Fruit fly (Drosophila melanogaster): Measurements from ENCODE around the gene CG34250.
A peak's percentile ranks its signal among the peaks of the same experiment; 100 is the strongest.

Gene CG34250

DNA sequence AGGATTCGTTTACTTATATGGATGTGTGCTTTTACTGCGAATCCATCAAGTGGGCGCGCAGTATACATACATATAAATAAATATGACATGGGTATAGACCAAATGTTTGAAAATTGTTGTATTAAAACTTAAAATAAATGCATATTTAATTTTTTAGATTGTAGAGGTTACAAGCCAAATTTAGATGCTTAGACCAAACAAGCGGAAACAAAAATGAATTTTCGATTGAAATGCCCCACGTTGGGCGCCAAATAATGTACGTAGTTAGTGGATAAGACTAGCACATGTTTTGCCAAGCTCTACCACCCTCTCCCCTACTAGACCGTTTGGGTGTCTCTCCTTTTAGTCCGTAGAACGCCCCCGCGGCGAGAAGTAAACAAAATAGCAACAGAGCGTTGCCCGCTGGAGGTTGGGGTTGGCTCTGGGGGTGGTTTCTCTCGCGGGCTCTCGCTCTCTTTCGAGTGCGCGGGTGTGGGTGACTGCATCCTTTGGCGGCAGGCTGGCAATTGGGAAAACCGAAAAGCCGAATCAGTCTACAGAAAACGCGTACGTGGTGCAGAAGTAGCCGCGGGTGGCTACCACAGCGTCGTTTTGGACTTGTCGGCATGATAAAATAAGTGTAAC is 37.0 kb upstream of the CG34250 start, which contains the start of gene CG18265:
TSS of gene CG18265 (plus strand) at position 530 of the 624 bp plus-strand sequence.
- peak; percentile 55 for TF ChIP-seq CG18599 (GFP tag; optimal IDR thresholded peaks at IDR 0.05)
- TF ChIP-seq CG5180 (GFP tag; optimal IDR thresholded peaks at IDR 0.05): peak; percentile 11
- 0 out of 4 replicates have a peak, but pooled peaks have one; percentile 35 for TF ChIP-seq chinmo (GFP tag; IDR thresholded peaks at IDR 0.05; ENCODE audit: partially characterized antibody)
- TF ChIP-seq Deaf1 (tag; optimal IDR thresholded peaks at IDR 0.05): peak; percentile 49
- peak; percentile 2 for TF ChIP-seq Med (GFP tag)
- TF ChIP-seq Jarid2 (GFP tag; optimal IDR thresholded peaks at IDR 0.05): peak; percentile 38
- TF ChIP-seq CG32532 (GFP tag; IDR thresholded peaks at IDR 0.05): 0 out of 2 replicates have a peak, but pooled peaks have one; percentile 25
- peak; percentile 91 for TF ChIP-seq scrt (GFP tag; optimal IDR thresholded peaks at IDR 0.05)
- peak; percentile 49 for TF ChIP-seq nerfin-1 (tag; optimal IDR thresholded peaks at IDR 0.05)
- TF ChIP-seq crol (GFP tag; IDR thresholded peaks at IDR 0.05): 0 out of 2 replicates have a peak, but pooled peaks have one; percentile 30
- TF ChIP-seq vnd (GFP tag; IDR thresholded peaks at IDR 0.05; ENCODE audit: partially characterized antibody): 0 out of 3 replicates have a peak, but pooled peaks have one; percentile 12
- TF ChIP-seq abd-A (tag; optimal IDR thresholded peaks at IDR 0.05): peak; percentile 76
- no peak for TF ChIP-seq CG15696 (tag; optimal IDR thresholded peaks at IDR 0.05)
- TF ChIP-seq Meics (GFP tag; optimal IDR thresholded peaks at IDR 0.05): no peak
- no peak for TF ChIP-seq CG12104 (GFP tag; optimal IDR thresholded peaks at IDR 0.05)
- TF ChIP-seq run (tag; optimal IDR thresholded peaks at IDR 0.05): no peak
- peak; percentile 37; the same call in 1 of the 2 replicates for TF ChIP-seq seq (GFP tag; IDR thresholded peaks at IDR 0.05)
- TF ChIP-seq ewg (GFP tag; optimal IDR thresholded peaks at IDR 0.05): peak; percentile 30
- no peak for TF ChIP-seq p53 (GFP tag; optimal IDR thresholded peaks at IDR 0.05)
- TF ChIP-seq onecut (GFP tag; IDR thresholded peaks at IDR 0.05): 0 out of 2 replicates have a peak, but pooled peaks have one; percentile 5
- TF ChIP-seq Trl (optimal IDR thresholded peaks at IDR 0.05): peak; percentile 36 to 52
- no peak for TF ChIP-seq Trl (GFP tag; optimal IDR thresholded peaks at IDR 0.05)
- TF ChIP-seq CG8290 (GFP tag; optimal IDR thresholded peaks at IDR 0.05): no peak
- peak in 1 of 2 experiments; percentile 5 for TF ChIP-seq CG8290 (tag; optimal IDR thresholded peaks at IDR 0.05)
- no peak for TF ChIP-seq chif (GFP tag; optimal IDR thresholded peaks at IDR 0.05)
- no peak for TF ChIP-seq danr (GFP tag; IDR thresholded peaks at IDR 0.05)
- no peak for TF ChIP-seq CG6254 (GFP tag; optimal IDR thresholded peaks at IDR 0.05)
- TF ChIP-seq zen2 (GFP tag; IDR thresholded peaks at IDR 0.05; ENCODE audit: partially characterized antibody): 0 out of 3 replicates have a peak, but pooled peaks have one; percentile 22
- peak; percentile 71 for TF ChIP-seq CG17361 (GFP tag; IDR thresholded peaks at IDR 0.05)
- 0 out of 2 replicates have a peak, but pooled peaks have one; percentile 30 for TF ChIP-seq CG42726 (GFP tag; IDR thresholded peaks at IDR 0.05; ENCODE audit: partially characterized antibody)

DNA sequence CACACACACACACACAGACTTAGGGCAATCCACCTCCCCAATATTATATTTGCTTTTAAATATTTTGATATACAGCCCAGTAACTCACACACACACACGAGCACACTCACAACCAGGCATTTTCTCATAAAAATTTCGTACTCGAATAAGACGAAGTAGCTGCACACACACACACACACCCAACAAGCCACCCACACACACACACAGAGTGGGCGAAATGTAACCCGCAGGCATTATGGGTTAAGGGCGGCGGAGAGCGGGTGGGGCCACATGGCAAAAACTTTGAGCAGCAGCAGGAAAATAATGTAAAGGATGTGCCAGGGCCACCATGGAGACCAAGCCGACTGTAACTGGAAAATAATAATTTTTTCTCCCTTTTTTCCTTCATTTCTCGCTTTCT is 34.4 kb upstream of the CG34250 start:
- TF ChIP-seq zen (tag; optimal IDR thresholded peaks at IDR 0.05) (no peak), pros (GFP tag; optimal IDR thresholded peaks at IDR 0.05) (peak; percentile 52), trh (GFP tag; optimal IDR thresholded peaks at IDR 0.05) (no peak), ap (GFP tag; IDR thresholded peaks at IDR 0.05) (no peak), rib (GFP tag; IDR thresholded peaks at IDR 0.05) (no peak), Dfd (GFP tag; optimal IDR thresholded peaks at IDR 0.05) (no peak), Med (GFP tag) (peak; percentile 16), CG6272 (GFP tag; IDR thresholded peaks at IDR 0.05) (no peak), ranshi (GFP tag; IDR thresholded peaks at IDR 0.05) (0 out of 2 replicates have a peak, but pooled peaks have one; percentile 10), CG9727 (GFP tag; optimal IDR thresholded peaks at IDR 0.05) (no peak), pum (GFP tag; optimal IDR thresholded peaks at IDR 0.05) (no peak), CG13894 (tag; optimal IDR thresholded peaks at IDR 0.05) (peak; percentile 16), MBD-R2 (GFP tag; IDR thresholded peaks at IDR 0.05) (no peak), sens (GFP tag) (peak; percentile 23), exex (tag; optimal IDR thresholded peaks at IDR 0.05) (no peak), cg (GFP tag; optimal IDR thresholded peaks at IDR 0.05) (peak; percentile 37), CG32532 (GFP tag; IDR thresholded peaks at IDR 0.05) (no peak), CG18764 (GFP tag; optimal IDR thresholded peaks at IDR 0.05) (no peak), BEAF-32 (GFP tag; optimal IDR thresholded peaks at IDR 0.05) (no peak), CG31224 (GFP tag; IDR thresholded peaks at IDR 0.05) (no peak), abd-A (tag; optimal IDR thresholded peaks at IDR 0.05) (peak; percentile 86), Rx (GFP tag; IDR thresholded peaks at IDR 0.05) (no peak), CG10543 (GFP tag; optimal IDR thresholded peaks at IDR 0.05) (peak; percentile 9)
